Worm (Caenorhabditis elegans): ENCODE data around the gene zipt-16.

Gene zipt-16

DNA sequence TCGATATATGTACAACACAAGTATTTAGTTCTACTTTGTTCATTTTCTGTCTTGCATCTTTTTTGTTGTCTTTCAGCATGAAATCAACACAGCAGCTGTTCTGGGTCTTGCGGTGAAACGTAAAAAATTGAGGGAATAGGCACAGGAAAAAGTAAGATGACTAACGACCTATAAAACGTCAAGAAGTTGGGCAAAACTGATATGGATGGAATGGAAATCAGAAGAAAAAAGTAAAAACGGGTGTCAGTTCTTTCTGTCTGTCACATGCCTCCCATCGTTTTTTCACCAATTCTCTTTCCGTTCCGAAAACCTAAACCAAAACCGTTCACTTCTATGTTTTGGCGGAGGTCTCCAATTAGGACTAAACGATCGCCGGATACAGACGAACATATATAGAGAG, 38.2 kb downstream of the zipt-16 start:
- TF ChIP-seq scrt-1 (GFP tag; IDR thresholded peaks at IDR 0.05) (no peak), tra-4 (tag; optimal IDR thresholded peaks at IDR 0.05) (no peak), ama-1 (optimal IDR thresholded peaks at IDR 0.05) (no peak), hmbx-1 (tag; optimal IDR thresholded peaks at IDR 0.05) (no peak), hmg-4 (GFP tag; optimal IDR thresholded peaks at IDR 0.05) (no peak)

DNA sequence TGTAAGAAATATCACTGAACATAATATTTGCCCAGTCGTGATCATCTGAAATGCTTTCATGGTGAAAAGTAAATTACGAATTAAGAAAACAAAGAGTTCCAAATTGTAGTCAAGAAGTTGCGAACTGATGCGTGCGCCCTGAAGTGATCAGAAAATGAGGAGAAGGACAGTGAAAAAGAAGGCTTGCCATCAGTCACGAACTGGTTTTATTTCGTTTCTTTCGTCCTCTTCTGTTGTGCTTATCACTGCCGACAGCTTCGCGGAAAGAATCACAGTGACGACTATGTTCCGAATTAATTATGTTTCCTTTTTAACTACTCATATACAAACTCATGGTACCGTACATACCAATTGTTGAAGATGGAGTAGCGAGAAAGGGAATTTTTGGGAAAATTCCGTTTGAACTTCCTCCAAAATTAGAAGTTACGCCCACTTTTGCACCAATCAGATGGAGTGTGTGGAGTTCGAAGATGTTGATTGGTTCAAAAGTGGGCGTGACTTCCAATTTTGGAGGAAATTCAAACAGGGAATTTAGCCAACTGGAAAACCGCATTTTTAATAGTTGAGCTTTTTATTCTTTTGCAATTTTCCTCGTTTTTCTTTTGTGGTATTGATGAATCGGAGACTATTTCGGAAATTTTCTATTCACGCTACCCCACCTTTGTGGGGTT, 40.4 kb downstream of the zipt-16 start, which contains the start of gene C55A6.12:
C55A6.12 (minus strand) TSS at position 51 of the 671 bp plus-strand sequence.
- TF ChIP-seq scrt-1 (GFP tag; IDR thresholded peaks at IDR 0.05) (no peak), ceh-36 (tag; optimal IDR thresholded peaks at IDR 0.05) (no peak), hnd-1 (tag; optimal IDR thresholded peaks at IDR 0.05) (no peak), hmg-4 (GFP tag; optimal IDR thresholded peaks at IDR 0.05) (no peak), ceh-13 (GFP tag; optimal IDR thresholded peaks at IDR 0.05) (no peak), tra-4 (tag; optimal IDR thresholded peaks at IDR 0.05) (no peak), F13C5.2 (tag; optimal IDR thresholded peaks at IDR 0.05) (no peak), ets-7 (tag; optimal IDR thresholded peaks at IDR 0.05) (no peak), tbx-37 (GFP tag; conservative IDR thresholded peaks at IDR 0.05) (no peak)

DNA sequence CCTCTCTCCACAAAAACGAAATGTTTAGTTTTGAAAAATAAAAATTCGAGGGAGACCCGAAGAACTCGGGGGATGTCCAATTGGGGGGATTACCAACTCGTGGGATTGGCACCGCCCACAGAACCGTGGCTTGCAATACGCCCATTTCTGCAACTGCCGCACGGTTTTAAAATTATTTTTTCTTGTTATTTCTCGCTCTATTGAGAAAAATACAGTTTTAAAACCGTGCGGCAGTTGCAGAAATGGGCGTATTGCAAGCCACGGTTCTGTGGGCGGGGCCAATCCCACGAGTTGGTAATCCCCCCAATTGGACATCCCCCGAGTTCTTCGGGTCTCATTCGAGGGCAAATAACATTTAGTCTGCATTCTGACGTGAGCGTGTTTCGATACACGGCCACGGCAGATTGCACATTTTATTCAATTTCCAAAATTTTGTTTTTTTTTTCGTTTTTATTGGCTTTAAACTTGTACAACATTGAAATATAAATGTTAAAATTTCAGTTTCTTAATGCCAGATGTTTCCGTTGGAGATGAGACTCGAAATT, 42.1 kb downstream of the zipt-16 start, which contains the start of the genes C55A6.1 and C55A6.10:
C55A6.1 (minus strand) TSS at position 116 of the 545 bp plus-strand sequence.
C55A6.10 (plus strand) TSS at position 495 of the 545 bp plus-strand sequence.
- TF ChIP-seq tbx-11 (GFP tag; IDR thresholded peaks at IDR 0.05) (peak; percentile 62; the same call in 1 of the 2 replicates), ets-7 (tag; optimal IDR thresholded peaks at IDR 0.05) (peak; percentile 15), scrt-1 (GFP tag; IDR thresholded peaks at IDR 0.05) (0 out of 2 replicates have a peak, but pooled peaks have one; percentile 53), sea-1 (GFP tag; conservative IDR thresholded peaks at IDR 0.05) (peak; percentile 57; the same call in 1 of the 2 replicates)

DNA sequence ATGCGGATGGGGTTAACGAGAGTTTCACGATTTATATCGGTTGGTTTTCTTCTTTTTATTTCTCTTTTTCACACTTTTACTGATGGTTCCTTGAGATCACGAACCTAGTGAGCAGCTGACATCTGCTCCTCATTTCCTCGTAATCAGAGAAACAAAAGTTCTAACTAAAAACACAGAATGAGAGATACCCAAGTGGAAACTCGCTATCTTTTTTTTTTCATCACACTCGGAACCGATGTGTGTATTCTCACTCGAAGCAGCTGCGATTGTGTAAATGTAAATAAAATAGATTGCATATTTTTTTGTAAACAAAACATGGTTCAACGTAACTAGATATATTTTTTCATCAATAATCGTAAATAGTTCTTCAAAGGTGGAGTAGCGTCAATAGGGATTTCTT, 43.5 kb downstream of the zipt-16 start:
- TF ChIP-seq tbx-11 (GFP tag; IDR thresholded peaks at IDR 0.05) = no peak
- no peak for TF ChIP-seq hnd-1 (tag; optimal IDR thresholded peaks at IDR 0.05)
- TF ChIP-seq flt-1 (GFP tag; IDR thresholded peaks at IDR 0.05) = no peak
- TF ChIP-seq F13C5.2 (tag; optimal IDR thresholded peaks at IDR 0.05) = no peak

DNA sequence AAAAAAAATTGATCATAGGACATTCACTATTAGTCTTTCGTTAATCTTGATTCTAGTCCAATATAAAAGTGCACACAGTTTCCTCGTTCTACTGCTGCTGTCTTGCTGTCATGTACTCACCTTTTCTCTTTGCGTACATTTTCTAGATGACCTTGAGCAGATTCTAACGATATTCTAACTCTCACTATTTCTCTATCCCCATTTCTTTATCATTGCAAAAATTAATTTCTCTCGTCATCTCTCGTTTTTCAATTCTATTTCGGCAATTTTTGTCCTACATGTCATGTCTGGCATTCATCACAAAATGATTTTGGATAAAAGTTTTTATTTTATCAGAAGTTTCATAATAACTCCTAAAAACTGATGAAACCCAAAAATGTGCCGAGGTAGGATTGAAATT, 46.0 kb downstream of the zipt-16 start, which contains the start of gene ttll-5:
ttll-5 (plus strand) TSS at position 288 of the 400 bp plus-strand sequence.
- no peak for TF ChIP-seq F13C5.2 (tag; optimal IDR thresholded peaks at IDR 0.05)
- TF ChIP-seq ama-1 (optimal IDR thresholded peaks at IDR 0.05) = no peak
- TF ChIP-seq pes-1 (GFP tag; IDR thresholded peaks at IDR 0.05) = no peak
- no peak for TF ChIP-seq tbx-11 (GFP tag; IDR thresholded peaks at IDR 0.05)
- TF ChIP-seq ceh-36 (tag; optimal IDR thresholded peaks at IDR 0.05) = no peak
- no peak for TF ChIP-seq tra-4 (tag; optimal IDR thresholded peaks at IDR 0.05)
- TF ChIP-seq aly-1 (tag; optimal IDR thresholded peaks at IDR 0.05) = no peak
- no peak for TF ChIP-seq ceh-13 (GFP tag; optimal IDR thresholded peaks at IDR 0.05)
- TF ChIP-seq tbx-37 (GFP tag; conservative IDR thresholded peaks at IDR 0.05) = no peak

DNA sequence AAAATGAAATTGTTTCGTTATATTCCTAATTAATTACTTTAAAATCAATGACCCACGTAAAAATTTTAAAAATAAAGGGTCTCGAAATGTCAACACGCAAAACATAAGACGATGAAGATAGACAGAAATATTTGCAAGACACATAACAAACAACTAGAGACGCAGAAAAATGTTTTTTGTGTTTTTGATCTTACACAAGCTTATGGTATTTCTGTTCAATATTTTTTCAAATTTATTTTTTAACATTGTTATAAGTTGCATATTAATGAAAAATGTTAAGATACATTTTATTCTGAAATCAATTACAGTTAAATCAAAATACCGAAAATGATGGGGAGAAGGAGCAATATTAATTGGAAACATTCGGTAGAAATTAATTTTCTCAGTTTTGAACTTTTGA, 50.6 kb downstream of the zipt-16 start, which contains the start of gene C55A6.3:
C55A6.3 (minus strand) TSS at position 101 of the 400 bp plus-strand sequence.
- TF ChIP-seq ets-7 (tag; optimal IDR thresholded peaks at IDR 0.05) (no peak), sea-1 (GFP tag; conservative IDR thresholded peaks at IDR 0.05) (no peak), pes-1 (GFP tag; IDR thresholded peaks at IDR 0.05) (no peak), scrt-1 (GFP tag; IDR thresholded peaks at IDR 0.05) (no peak), aly-1 (tag; optimal IDR thresholded peaks at IDR 0.05) (no peak), tra-4 (tag; optimal IDR thresholded peaks at IDR 0.05) (no peak), ceh-13 (GFP tag; optimal IDR thresholded peaks at IDR 0.05) (no peak), ceh-36 (tag; optimal IDR thresholded peaks at IDR 0.05) (no peak), tbx-37 (GFP tag; conservative IDR thresholded peaks at IDR 0.05) (no peak), hnd-1 (tag; optimal IDR thresholded peaks at IDR 0.05) (no peak), hmg-4 (GFP tag; optimal IDR thresholded peaks at IDR 0.05) (no peak), hmbx-1 (tag; optimal IDR thresholded peaks at IDR 0.05) (no peak), B0310.2 (tag; optimal IDR thresholded peaks at IDR 0.05) (no peak), tbx-11 (GFP tag; IDR thresholded peaks at IDR 0.05) (no peak), ama-1 (optimal IDR thresholded peaks at IDR 0.05) (no peak), flt-1 (GFP tag; IDR thresholded peaks at IDR 0.05) (no peak), F13C5.2 (tag; optimal IDR thresholded peaks at IDR 0.05) (no peak)

DNA sequence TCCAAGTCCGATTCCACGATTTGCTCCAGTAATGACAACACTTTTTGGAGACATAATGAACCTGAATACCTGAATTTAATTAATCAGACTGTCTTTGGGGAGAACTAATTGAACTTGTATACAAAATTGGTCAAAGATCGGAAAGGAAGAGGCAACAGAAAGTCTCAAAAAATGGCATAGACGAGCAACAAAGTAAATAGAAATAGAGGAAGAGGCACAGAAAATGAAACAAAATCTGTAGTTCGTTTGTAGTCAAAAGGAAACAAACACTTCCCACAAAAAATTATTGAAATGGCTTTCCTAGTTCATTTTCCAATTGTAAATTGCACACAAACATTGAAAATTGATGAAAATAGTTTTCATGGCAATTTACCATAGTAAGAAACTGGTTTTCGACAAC, 51.9 kb downstream of the zipt-16 start, which contains the start of gene C55A6.6:
C55A6.6 (minus strand) TSS at position 61 of the 400 bp plus-strand sequence.
- TF ChIP-seq tbx-11 (GFP tag; IDR thresholded peaks at IDR 0.05) = no peak
- no peak for TF ChIP-seq pes-1 (GFP tag; IDR thresholded peaks at IDR 0.05)
- no peak for TF ChIP-seq aly-1 (tag; optimal IDR thresholded peaks at IDR 0.05)
- no peak for TF ChIP-seq ceh-13 (GFP tag; optimal IDR thresholded peaks at IDR 0.05)
- TF ChIP-seq ama-1 (optimal IDR thresholded peaks at IDR 0.05) = no peak
- no peak for TF ChIP-seq sea-1 (GFP tag; conservative IDR thresholded peaks at IDR 0.05)
- TF ChIP-seq ets-7 (tag; optimal IDR thresholded peaks at IDR 0.05) = no peak

DNA sequence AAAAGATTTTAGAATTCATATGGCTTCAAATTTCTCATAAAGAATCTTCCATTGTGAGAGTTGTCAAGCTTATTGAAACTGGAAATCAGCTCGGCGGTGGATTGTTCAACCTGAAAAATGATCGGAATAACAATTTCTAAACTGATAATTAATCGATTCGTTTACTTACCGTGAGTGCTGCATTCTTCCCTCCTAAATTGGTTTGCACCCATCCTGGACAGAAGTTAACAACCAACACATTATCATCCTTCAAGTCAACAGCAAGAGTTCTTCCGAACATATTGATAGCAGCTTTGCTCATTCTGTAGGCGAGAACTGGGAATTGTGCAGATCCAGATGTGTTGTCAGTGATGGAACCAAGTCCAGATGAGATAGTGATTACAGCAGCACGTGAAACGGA, 52.3 kb downstream of the zipt-16 start:
- TF ChIP-seq hmg-4 (GFP tag; optimal IDR thresholded peaks at IDR 0.05) (no peak), B0310.2 (tag; optimal IDR thresholded peaks at IDR 0.05) (no peak), hmbx-1 (tag; optimal IDR thresholded peaks at IDR 0.05) (no peak), pes-1 (GFP tag; IDR thresholded peaks at IDR 0.05) (no peak), ceh-36 (tag; optimal IDR thresholded peaks at IDR 0.05) (no peak), scrt-1 (GFP tag; IDR thresholded peaks at IDR 0.05) (no peak), ceh-13 (GFP tag; optimal IDR thresholded peaks at IDR 0.05) (no peak), tbx-11 (GFP tag; IDR thresholded peaks at IDR 0.05) (no peak), F13C5.2 (tag; optimal IDR thresholded peaks at IDR 0.05) (no peak), ama-1 (optimal IDR thresholded peaks at IDR 0.05) (no peak)
